Worm (Caenorhabditis elegans): Measurements from ENCODE around the gene Y39A3CL.7.

- TF ChIP-seq lin-26 (GFP tag; IDR thresholded peaks at IDR 0.05) (no peak), F57A8.1 (GFP tag; optimal IDR thresholded peaks at IDR 0.05) (no peak), ztf-6 (GFP tag; IDR thresholded peaks at IDR 0.05) (no peak), sea-2 (GFP tag; IDR thresholded peaks at IDR 0.05) (no peak), nhr-179 (tag; optimal IDR thresholded peaks at IDR 0.05) (no peak), tbp1 (GFP tag; optimal IDR thresholded peaks at IDR 0.05) (no peak), die-1 (tag; optimal IDR thresholded peaks at IDR 0.05) (no peak), xnd-1 (tag; optimal IDR thresholded peaks at IDR 0.05) (no peak)
Observed at ce11 chrIII:1878918-1879317, 54.2 kb downstream of the Y39A3CL.7 start.
